Fruit fly (Drosophila melanogaster) Kc167 (cell line): ENCODE data around the gene CG7606.

Source experiments
- Myc ChIP-seq: fragments of >200 bp; optimal IDR thresholded peaks from 2 replicates; lab custom pipeline; 2017; ENCODE audit warnings: missing external identifiers
- h ChIP-seq: fragments of >200 bp; optimal IDR thresholded peaks from 3 replicates; lab custom pipeline; 2018; ENCODE audit warnings: missing external identifiers
- psq ChIP-seq: fragments of >200 bp; optimal IDR thresholded peaks from 2 replicates; lab custom pipeline; 2017; ENCODE audit warnings: missing external identifiers
- ttk ChIP-seq: sonication (Bioruptor generic); optimal IDR thresholded peaks from 2 replicates; lab custom pipeline; 2017; ENCODE audit warnings: missing external identifiers

DNA sequence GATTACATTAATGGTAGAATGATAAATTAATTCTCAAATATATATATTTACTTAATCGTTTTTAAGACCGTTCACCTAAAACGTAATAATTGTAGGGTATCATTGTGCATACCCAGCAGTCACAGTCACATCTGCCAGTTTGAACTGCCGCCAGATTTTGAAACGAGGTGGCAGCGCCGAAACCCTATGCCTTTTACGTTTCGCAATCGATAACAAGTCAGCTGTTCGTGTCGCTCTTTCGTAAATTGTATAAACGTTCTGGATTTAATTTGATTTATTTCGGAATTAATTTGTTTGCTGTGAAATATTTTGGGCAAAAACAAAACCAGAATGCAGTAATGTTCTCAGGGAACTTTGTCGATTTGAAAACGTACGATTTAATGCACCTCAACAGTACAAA, 51.1 kb downstream of the CG7606 start, which contains the start of gene CG14322:
- TF ChIP-seq psq (lab: Kevin White, UChicago) (no peak), ttk (lab: Kevin White, UChicago) (no peak), h (no peak), Myc (lab: Kevin White, UChicago) (no peak)
